Worm (Caenorhabditis elegans): Measurements from ENCODE around the gene tbc-1.

The tbc-1 gene

DNA sequence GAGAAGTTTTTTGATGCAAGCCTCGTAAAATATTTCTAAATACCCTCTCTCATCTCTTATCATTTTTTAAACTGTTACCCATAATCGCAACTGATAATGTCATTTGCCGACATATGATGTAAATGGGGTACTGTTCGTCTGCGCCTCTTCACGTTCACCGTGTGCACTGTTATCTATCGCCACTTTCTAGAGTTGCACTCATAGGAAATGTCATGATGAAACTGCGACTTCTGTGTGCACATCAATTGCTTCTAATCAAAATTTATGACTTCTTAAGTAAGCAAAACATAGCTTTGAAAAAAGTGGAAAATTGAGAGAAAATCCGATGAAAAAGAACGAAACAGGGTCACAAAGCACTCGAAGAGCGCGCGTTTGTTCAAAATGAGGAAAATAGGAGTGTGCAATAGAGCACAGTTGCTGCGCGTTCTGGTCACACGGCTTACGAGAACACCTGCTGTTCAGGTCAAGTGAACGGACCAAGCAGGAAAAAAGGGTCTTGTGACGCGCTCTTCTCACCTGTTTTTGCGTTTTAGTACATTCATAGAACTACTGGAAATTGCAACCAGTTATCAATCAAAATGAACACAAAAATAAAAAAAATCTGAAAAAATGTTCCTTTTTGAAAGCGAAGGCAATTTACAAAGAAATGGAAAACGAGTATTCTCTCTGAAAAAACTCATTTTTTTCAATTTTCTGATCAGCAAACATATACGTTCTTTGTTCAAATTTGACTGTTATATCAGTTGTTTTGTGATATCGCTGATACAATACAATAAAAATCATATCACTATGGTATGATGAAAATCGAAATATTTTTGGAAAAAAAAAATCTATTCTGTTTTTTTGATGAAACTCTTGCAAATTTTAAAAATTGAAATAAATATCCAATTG, 23.8 kb upstream of the tbc-1 start:
- TF ChIP-seq egl-18 (GFP tag; IDR thresholded peaks at IDR 0.05) (no peak), F52B5.7 (tag; optimal IDR thresholded peaks at IDR 0.05) (no peak), mes-4 (tag; optimal IDR thresholded peaks at IDR 0.05) (no peak), dox-1 (GFP tag; IDR thresholded peaks at IDR 0.05) (peak; percentile 51), xnd-1 (tag; optimal IDR thresholded peaks at IDR 0.05) (no peak), F23B12.7 (tag; optimal IDR thresholded peaks at IDR 0.05; ENCODE audit: insufficient read depth) (no peak), zfh-2 (GFP tag; conservative IDR thresholded peaks at IDR 0.05) (no peak; the same call in 1 of the 2 replicates), ztf-28 (GFP tag; IDR thresholded peaks at IDR 0.05) (no peak), snpc-4 (GFP tag; optimal IDR thresholded peaks at IDR 0.05) (no peak), snpc-4 (tag; optimal IDR thresholded peaks at IDR 0.05) (peak in 2 of 4 experiments; percentile 6 to 23), ama-1 (optimal IDR thresholded peaks at IDR 0.05) (no peak), ama-1 (GFP tag; optimal IDR thresholded peaks at IDR 0.05) (no peak), atf-7 (tag; optimal IDR thresholded peaks at IDR 0.05) (no peak), B0261.1 (tag; optimal IDR thresholded peaks at IDR 0.05) (no peak), rcor-1 (GFP tag; IDR thresholded peaks at IDR 0.05) (no peak), F33H1.4 (GFP tag; IDR thresholded peaks at IDR 0.05) (no peak), gei-17 (GFP tag; optimal IDR thresholded peaks at IDR 0.05) (no peak), sea-2 (GFP tag; IDR thresholded peaks at IDR 0.05) (no peak), F57A8.1 (GFP tag; optimal IDR thresholded peaks at IDR 0.05) (no peak), lin-54 (GFP tag; optimal IDR thresholded peaks at IDR 0.05) (no peak), lag-1 (GFP tag; IDR thresholded peaks at IDR 0.05) (no peak), F49E8.2 (tag; optimal IDR thresholded peaks at IDR 0.05; ENCODE audit: insufficient read depth) (no peak), ztf-3 (GFP tag; optimal IDR thresholded peaks at IDR 0.05) (no peak), madf-6 (GFP tag; IDR thresholded peaks at IDR 0.05) (no peak), hsf-1 (GFP tag; IDR thresholded peaks at IDR 0.05) (no peak), ekl-4 (GFP tag; IDR thresholded peaks at IDR 0.05) (no peak), nhr-179 (tag; optimal IDR thresholded peaks at IDR 0.05) (no peak), lin-40 (tag; optimal IDR thresholded peaks at IDR 0.05) (no peak), ceh-79 (tag; optimal IDR thresholded peaks at IDR 0.05) (no peak), ztf-6 (GFP tag; IDR thresholded peaks at IDR 0.05) (no peak), ceh-91 (GFP tag; IDR thresholded peaks at IDR 0.05) (no peak), Y53G8AR.9 (GFP tag; conservative IDR thresholded peaks at IDR 0.05) (no peak), B0336.3 (GFP tag; IDR thresholded peaks at IDR 0.05) (no peak; the same call in 1 of the 2 replicates), ztf-25 (GFP tag; IDR thresholded peaks at IDR 0.05) (no peak), snpc-1.3 (tag; optimal IDR thresholded peaks at IDR 0.05; ENCODE audit: insufficient read depth) (no peak), C06A6.2 (GFP tag; conservative IDR thresholded peaks at IDR 0.05) (no peak), cebp-2 (GFP tag; IDR thresholded peaks at IDR 0.05) (peak; percentile 76; the same call in 1 of the 2 replicates), nfya-1 (tag; optimal IDR thresholded peaks at IDR 0.05; ENCODE audit: borderline replicate concordance, insufficient read depth) (no peak), hmg-1.2 (GFP tag; IDR thresholded peaks at IDR 0.05) (peak; percentile 58; the same call in 1 of the 2 replicates), Y56A3A.18 (GFP tag; IDR thresholded peaks at IDR 0.05) (no peak), efl-1 (GFP tag; optimal IDR thresholded peaks at IDR 0.05) (no peak), T26A5.8 (tag; optimal IDR thresholded peaks at IDR 0.05) (no peak), nhr-80 (tag; optimal IDR thresholded peaks at IDR 0.05) (peak; percentile 93), Y79H2A.3 (GFP tag; conservative IDR thresholded peaks at IDR 0.05) (no peak), pha-4 (tag; optimal IDR thresholded peaks at IDR 0.05) (no peak), B0035.1 (tag; optimal IDR thresholded peaks at IDR 0.05) (no peak), F39B2.1 (GFP tag; IDR thresholded peaks at IDR 0.05) (no peak), lsy-27 (tag; optimal IDR thresholded peaks at IDR 0.05; ENCODE audit: borderline replicate concordance, insufficient read depth) (no peak)
